Fruit fly (Drosophila melanogaster): Measurements from ENCODE around the gene ems.

Gene ems

DNA sequence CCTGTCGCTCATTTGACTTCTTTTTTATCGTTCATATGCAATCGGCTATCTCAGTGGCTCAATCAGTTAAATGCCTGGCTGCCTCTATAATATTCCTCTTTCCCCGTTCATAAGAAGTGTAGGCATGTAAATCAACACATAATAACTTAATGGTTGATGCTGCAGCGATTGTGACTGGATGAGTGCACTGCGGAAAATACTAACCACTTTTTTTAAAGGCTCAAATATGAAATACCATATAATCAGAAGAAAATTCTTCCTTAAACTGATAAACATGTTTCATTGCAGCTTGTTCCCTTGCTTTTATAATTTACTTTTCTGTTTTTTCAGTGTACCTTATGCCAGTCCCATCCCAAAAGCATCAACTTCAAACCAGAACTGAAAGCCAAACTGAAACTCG is 16.7 kb upstream of the ems start (continued):
- TF ChIP-seq lov (optimal IDR thresholded peaks at IDR 0.05) (no peak), lov (GFP tag; IDR thresholded peaks at IDR 0.05) (no peak), CG15479 (GFP tag; optimal IDR thresholded peaks at IDR 0.05) (no peak), CG11398 (GFP tag; optimal IDR thresholded peaks at IDR 0.05) (no peak), CG42726 (GFP tag; IDR thresholded peaks at IDR 0.05; ENCODE audit: partially characterized antibody) (no peak), hbn (GFP tag; IDR thresholded peaks at IDR 0.05; ENCODE audit: partially characterized antibody) (no peak), CG17912 (GFP tag; optimal IDR thresholded peaks at IDR 0.05) (no peak), cad (GFP tag; optimal IDR thresholded peaks at IDR 0.05) (no peak), dm (GFP tag; optimal IDR thresholded peaks at IDR 0.05) (no peak), CG14710 (tag; optimal IDR thresholded peaks at IDR 0.05) (peak; percentile 48), Fer3 (tag; optimal IDR thresholded peaks at IDR 0.05) (no peak), CG12155 (GFP tag; optimal IDR thresholded peaks at IDR 0.05) (no peak), dan (GFP tag; IDR thresholded peaks at IDR 0.05) (no peak), gsb (GFP tag; IDR thresholded peaks at IDR 0.05) (no peak), Sox100B (GFP tag; optimal IDR thresholded peaks at IDR 0.05) (peak; percentile 15), ind (GFP tag; optimal IDR thresholded peaks at IDR 0.05) (no peak), CG11247 (GFP tag; IDR thresholded peaks at IDR 0.05) (no peak), insv (GFP tag; optimal IDR thresholded peaks at IDR 0.05) (no peak)

DNA sequence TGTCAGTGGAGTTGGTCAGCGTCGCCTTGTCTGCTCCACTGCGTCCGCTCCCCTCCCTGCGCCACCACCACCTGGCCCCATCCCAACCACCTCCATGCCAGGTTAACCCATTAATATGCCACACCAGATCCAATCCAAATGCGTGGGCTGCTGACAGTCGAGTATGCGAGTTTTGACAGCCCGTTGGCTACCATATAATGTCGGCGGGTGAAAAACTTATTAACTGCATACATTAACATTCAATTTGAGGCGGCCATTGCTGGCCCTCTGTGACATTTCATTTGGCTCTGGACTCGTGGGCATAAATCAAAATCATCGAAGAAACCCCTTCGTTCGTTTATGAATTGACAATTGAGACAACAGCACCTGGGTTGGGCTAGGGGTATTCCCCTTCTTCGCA is 13.8 kb upstream of the ems start:
- peak; percentile 97 for TF ChIP-seq kni (GFP tag; optimal IDR thresholded peaks at IDR 0.05)
- TF ChIP-seq btn (GFP tag; optimal IDR thresholded peaks at IDR 0.05), result no peak
- no peak for TF ChIP-seq Sox102F (GFP tag; optimal IDR thresholded peaks at IDR 0.05)
- TF ChIP-seq Stat92E (GFP tag; optimal IDR thresholded peaks at IDR 0.05), result no peak
- TF ChIP-seq CG8478 (optimal IDR thresholded peaks at IDR 0.05), result no peak
- no peak for TF ChIP-seq slbo (GFP tag; IDR thresholded peaks at IDR 0.05)
- no peak for TF ChIP-seq CG13424 (tag; optimal IDR thresholded peaks at IDR 0.05)
- TF ChIP-seq vvl (GFP tag; IDR thresholded peaks at IDR 0.05), result peak; percentile 63; the same call in 1 of the 2 replicates
- no peak for TF ChIP-seq jigr1 (GFP tag; IDR thresholded peaks at IDR 0.05)
- TF ChIP-seq abd-A (tag; optimal IDR thresholded peaks at IDR 0.05), result peak; percentile 20
- TF ChIP-seq CG34224 (GFP tag; IDR thresholded peaks at IDR 0.05; ENCODE audit: partially characterized antibody), result no peak

DNA sequence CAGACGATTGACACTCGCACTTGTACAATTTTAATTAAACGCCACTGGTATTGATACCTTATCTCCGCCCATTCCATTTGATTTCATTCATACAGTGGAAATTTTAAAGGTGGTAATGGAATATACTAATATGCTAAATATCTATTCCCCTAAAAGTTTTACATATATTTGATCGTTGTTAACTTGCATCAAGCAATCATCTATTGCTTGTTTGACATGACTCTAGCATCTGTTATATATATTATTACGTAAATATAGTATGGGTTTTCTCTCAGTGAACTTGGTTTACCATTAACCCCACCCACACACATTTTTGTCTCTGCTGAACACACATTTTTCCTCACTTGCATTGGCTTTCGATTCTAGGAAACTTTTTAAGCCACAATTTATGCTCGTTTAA is 13.3 kb upstream of the ems start:
- TF ChIP-seq CG4707 (GFP tag; optimal IDR thresholded peaks at IDR 0.05), result no peak
- peak in 1 of 2 experiments; percentile 51 for TF ChIP-seq bsh (GFP tag; optimal IDR thresholded peaks at IDR 0.05)
- TF ChIP-seq lola (GFP tag; optimal IDR thresholded peaks at IDR 0.05), result peak in 1 of 3 experiments; percentile 25
- TF ChIP-seq Sox102F (GFP tag; optimal IDR thresholded peaks at IDR 0.05), result peak; percentile 22
- no peak for TF ChIP-seq ems (GFP tag; optimal IDR thresholded peaks at IDR 0.05)
- peak; percentile 11 for TF ChIP-seq dmrt99B (tag; optimal IDR thresholded peaks at IDR 0.05)
- TF ChIP-seq D (optimal IDR thresholded peaks at IDR 0.05), result no peak
- no peak for TF ChIP-seq D (GFP tag; optimal IDR thresholded peaks at IDR 0.05)
- no peak for TF ChIP-seq CG8290 (GFP tag; optimal IDR thresholded peaks at IDR 0.05)
- no peak for TF ChIP-seq CG8290 (tag; optimal IDR thresholded peaks at IDR 0.05)
- TF ChIP-seq Jarid2 (GFP tag; optimal IDR thresholded peaks at IDR 0.05), result no peak
- peak; percentile 35 for TF ChIP-seq CG10979 (tag; optimal IDR thresholded peaks at IDR 0.05)
- peak; percentile 52 for TF ChIP-seq dmrt11E (tag; optimal IDR thresholded peaks at IDR 0.05)
- peak; percentile 23 for TF ChIP-seq unpg (GFP tag; optimal IDR thresholded peaks at IDR 0.05)
- no peak for TF ChIP-seq gfzf (GFP tag; optimal IDR thresholded peaks at IDR 0.05)
- peak; percentile 18 for TF ChIP-seq nmo (GFP tag; optimal IDR thresholded peaks at IDR 0.05)
- peak; percentile 40; the same call in 1 of the 3 replicates for TF ChIP-seq CG17361 (GFP tag; IDR thresholded peaks at IDR 0.05)
- TF ChIP-seq CG14710 (tag; optimal IDR thresholded peaks at IDR 0.05), result peak; percentile 5
- TF ChIP-seq phol (tag; optimal IDR thresholded peaks at IDR 0.05), result peak; percentile 19
- TF ChIP-seq CG12391 (tag; optimal IDR thresholded peaks at IDR 0.05), result peak; percentile 11
- no peak for TF ChIP-seq CG14667 (GFP tag; IDR thresholded peaks at IDR 0.05)
- TF ChIP-seq CG17829 (tag; optimal IDR thresholded peaks at IDR 0.05), result peak; percentile 2
- TF ChIP-seq CG18262 (tag; optimal IDR thresholded peaks at IDR 0.05), result peak; percentile 41

All from whole organism, embryonic.